Worm (Caenorhabditis elegans) whole organism, young adult: ENCODE data around the gene Y110A2AR.1.

Experiments used
- B0019.2 ChIP-seq: fragments of 200-800 bp; sonication (Bioruptor generic); conservative IDR thresholded peaks from 2 replicates; pipeline ENCODE4 v1.3.6; 2022; ENCODE audit warnings: missing genetic modification reagents, missing genetic modification characterization, missing compliant biosample characterization
- B0261.1 ChIP-seq: sonication (generic microtip); optimal IDR thresholded peaks from 2 replicates; lab custom pipeline; 2016; ENCODE audit warnings: mild to moderate bottlenecking, missing genetic modification characterization, moderate library complexity, missing compliant biosample characterization
- B0336.3 ChIP-seq: fragments of 200-800 bp; sonication (Bioruptor generic); IDR thresholded peaks from 2 replicates; pipeline ENCODE4 v1.3.6; 2022; ENCODE audit warnings: missing genetic modification characterization, missing compliant biosample characterization
- C06A6.2 ChIP-seq: fragments of 200-800 bp; sonication (Bioruptor generic); conservative IDR thresholded peaks from 2 replicates; pipeline ENCODE4 v1.3.6; 2022; ENCODE audit warnings: missing genetic modification characterization, missing compliant biosample characterization
- F22D6.2 ChIP-seq: sonication (generic microtip); optimal IDR thresholded peaks from 2 replicates; lab custom pipeline; 2016; ENCODE audit warnings: mild to moderate bottlenecking, missing genetic modification characterization, missing compliant biosample characterization
- F23B12.7 ChIP-seq: sonication (generic microtip); optimal IDR thresholded peaks from 2 replicates; lab custom pipeline; 2017; ENCODE audit warnings: missing genetic modification characterization, mild to moderate bottlenecking, missing compliant biosample characterization, antibody characterized with exemption, moderate library complexity; ENCODE audit not compliant: insufficient read depth
- F33H1.4 ChIP-seq: fragments of 200-800 bp; sonication (Bioruptor generic); IDR thresholded peaks from 2 replicates; pipeline ENCODE4 v1.3.6; 2022; ENCODE audit warnings: missing genetic modification reagents, missing genetic modification characterization, missing compliant biosample characterization
- F37B4.10 ChIP-seq: fragments of 200-800 bp; sonication (Bioruptor generic); IDR thresholded peaks from 2 replicates; pipeline ENCODE4 v1.3.6; 2022; ENCODE audit warnings: missing genetic modification characterization, missing compliant biosample characterization
- F52B5.7 ChIP-seq: sonication (generic microtip); optimal IDR thresholded peaks from 2 replicates; lab custom pipeline; 2016; ENCODE audit warnings: mild to moderate bottlenecking, missing genetic modification characterization, missing compliant biosample characterization
- F57A8.1 ChIP-seq: fragments of 200-800 bp; sonication (Bioruptor generic); optimal IDR thresholded peaks from 2 replicates; lab custom pipeline; 2018; ENCODE audit warnings: mild to moderate bottlenecking, missing genetic modification characterization, moderate library complexity, missing compliant biosample characterization
- K11D2.4 ChIP-seq: fragments of 200-800 bp; sonication (Bioruptor generic); IDR thresholded peaks from 2 replicates; pipeline ENCODE4 v1.3.6; 2022; ENCODE audit warnings: missing genetic modification reagents, missing genetic modification characterization, missing compliant biosample characterization
- Y67H2A.10 ChIP-seq: fragments of 200-800 bp; sonication (Bioruptor generic); conservative IDR thresholded peaks from 2 replicates; pipeline ENCODE4 v1.3.6; 2022; ENCODE audit warnings: missing genetic modification reagents, missing genetic modification characterization, missing compliant biosample characterization
- atf-7 ChIP-seq: sonication (generic microtip); optimal IDR thresholded peaks from 2 replicates; lab custom pipeline; 2017; ENCODE audit warnings: mild to moderate bottlenecking, missing genetic modification characterization, missing compliant biosample characterization
- athp-1 ChIP-seq: sonication (generic microtip); optimal IDR thresholded peaks from 2 replicates; lab custom pipeline; 2017; ENCODE audit warnings: mild to moderate bottlenecking, missing genetic modification characterization, missing compliant biosample characterization
- bed-1 ChIP-seq: fragments of 200-800 bp; sonication (Bioruptor generic); IDR thresholded peaks from 2 replicates; pipeline ENCODE4 v1.3.6; 2022; ENCODE audit warnings: missing genetic modification reagents, missing genetic modification characterization, missing compliant biosample characterization
- cebp-1 ChIP-seq, 2 experiments: fragments of 200-800 bp in 1 of 2; sonication (Bioruptor generic) in 1 of 2; sonication (generic microtip) in 1 of 2; IDR thresholded peaks in 1 of 2; optimal IDR thresholded peaks in 1 of 2; 2 replicates each; pipeline versions ENCODE4 v1.3.6 to Lab custom; 2017 to 2022; ENCODE audit warnings: missing compliant biosample characterization in 2 of 2, missing genetic modification characterization in 2 of 2, mild to moderate bottlenecking in 1 of 2, missing genetic modification reagents in 1 of 2, moderate library complexity in 1 of 2
- ceh-100 ChIP-seq: fragments of 200-800 bp; sonication (Bioruptor generic); IDR thresholded peaks from 2 replicates; pipeline ENCODE4 v1.3.6; 2022; ENCODE audit warnings: missing genetic modification reagents, missing genetic modification characterization, missing compliant biosample characterization
- ceh-58 ChIP-seq: fragments of 200-800 bp; sonication (Bioruptor generic); IDR thresholded peaks from 2 replicates; pipeline ENCODE4 v1.3.6; 2022; ENCODE audit warnings: missing genetic modification characterization, missing compliant biosample characterization
- ceh-79 ChIP-seq: sonication (generic microtip); optimal IDR thresholded peaks from 2 replicates; lab custom pipeline; 2017; ENCODE audit warnings: mild to moderate bottlenecking, missing genetic modification characterization, missing compliant biosample characterization
- ceh-91 ChIP-seq: fragments of 200-800 bp; sonication (Bioruptor generic); IDR thresholded peaks from 2 replicates; pipeline ENCODE4 v1.3.6; 2022; ENCODE audit warnings: missing genetic modification reagents, missing genetic modification characterization, missing compliant biosample characterization
- die-1 ChIP-seq: sonication (generic microtip); optimal IDR thresholded peaks from 2 replicates; lab custom pipeline; 2016; ENCODE audit warnings: missing genotype, mild to moderate bottlenecking, missing genetic modification characterization, missing compliant biosample characterization
- dpff-1 ChIP-seq: sonication (generic microtip); optimal IDR thresholded peaks from 2 replicates; lab custom pipeline; 2017; ENCODE audit warnings: mild to moderate bottlenecking, missing genetic modification characterization, missing compliant biosample characterization
- ekl-4 ChIP-seq: fragments of 200-800 bp; sonication (Bioruptor generic); IDR thresholded peaks from 2 replicates; pipeline ENCODE4 v1.3.6; 2022; ENCODE audit warnings: missing genetic modification reagents, missing genetic modification characterization, missing compliant biosample characterization
- fkh-3 ChIP-seq: sonication (generic microtip); optimal IDR thresholded peaks from 2 replicates; lab custom pipeline; 2016; ENCODE audit warnings: mild to moderate bottlenecking, missing genetic modification characterization, missing compliant biosample characterization
- him-1 ChIP-seq: sonication (generic microtip); optimal IDR thresholded peaks from 2 replicates; lab custom pipeline; 2016; ENCODE audit warnings: missing genotype, missing genetic modification reagents, missing genetic modification characterization, missing compliant biosample characterization
- lin-35 ChIP-seq, 3 experiments: fragments of 150-350 bp in 2 of 3; sonication (generic microtip) in 1 of 3; optimal IDR thresholded peaks; 2 replicates each; lab custom pipeline; 2014 to 2018; ENCODE audit warnings: missing biosample characterization in 3 of 3, missing genetic modification characterization in 3 of 3, missing genetic modification reagents in 3 of 3
- lsl-1 ChIP-seq: fragments of 200-800 bp; sonication (Bioruptor generic); optimal IDR thresholded peaks from 2 replicates; lab custom pipeline; 2018; ENCODE audit warnings: mild to moderate bottlenecking, missing genetic modification characterization, moderate library complexity, missing compliant biosample characterization
- lsy-27 ChIP-seq: sonication (generic microtip); optimal IDR thresholded peaks from 2 replicates; lab custom pipeline; 2017; ENCODE audit warnings: missing genetic modification characterization, mild to moderate bottlenecking, missing compliant biosample characterization, antibody characterized with exemption, missing genotype, borderline replicate concordance; ENCODE audit not compliant: insufficient read depth
- madf-10 ChIP-seq: sonication (generic microtip); optimal IDR thresholded peaks from 2 replicates; lab custom pipeline; 2016; ENCODE audit warnings: mild to moderate bottlenecking, missing genetic modification characterization, missing compliant biosample characterization
- madf-3 ChIP-seq: fragments of 200-800 bp; sonication (Bioruptor generic); IDR thresholded peaks from 2 replicates; pipeline ENCODE4 v1.3.6; 2022; ENCODE audit warnings: missing genetic modification reagents, missing genetic modification characterization, missing compliant biosample characterization
- mcd-1 ChIP-seq: fragments of 200-800 bp; sonication (Bioruptor generic); IDR thresholded peaks from 2 replicates; pipeline ENCODE4 v1.3.6; 2022; ENCODE audit warnings: missing genetic modification reagents, missing genetic modification characterization, missing compliant biosample characterization
- nfya-1 ChIP-seq: sonication (generic microtip); optimal IDR thresholded peaks from 2 replicates; lab custom pipeline; 2017; ENCODE audit warnings: antibody characterized with exemption, missing compliant biosample characterization, missing genetic modification characterization, borderline replicate concordance; ENCODE audit not compliant: insufficient read depth
- nfya-2 ChIP-seq: fragments of 200-800 bp; sonication (Bioruptor generic); IDR thresholded peaks from 2 replicates; pipeline ENCODE4 v1.3.6; 2022; ENCODE audit warnings: missing genetic modification reagents, missing genetic modification characterization, missing compliant biosample characterization
- nhr-120 ChIP-seq: fragments of 200-800 bp; sonication (Bioruptor generic); IDR thresholded peaks from 2 replicates; pipeline ENCODE4 v1.3.6; 2022; ENCODE audit warnings: missing genetic modification characterization, missing compliant biosample characterization
- nhr-179 ChIP-seq: sonication (generic microtip); optimal IDR thresholded peaks from 2 replicates; lab custom pipeline; 2016; ENCODE audit warnings: mild to moderate bottlenecking, missing genetic modification characterization, missing compliant biosample characterization
- repo-1 ChIP-seq: sonication (generic microtip); optimal IDR thresholded peaks from 2 replicates; lab custom pipeline; 2017; ENCODE audit warnings: mild to moderate bottlenecking, missing genetic modification characterization, missing compliant biosample characterization
- sdz-38 ChIP-seq: sonication (generic microtip); optimal IDR thresholded peaks from 2 replicates; lab custom pipeline; 2016; ENCODE audit warnings: missing genotype, missing genetic modification characterization, missing compliant biosample characterization
- snpc-4 ChIP-seq, 5 experiments: fragments of 150-350 bp in 1 of 5; sonication (generic microtip) in 4 of 5; optimal IDR thresholded peaks; 2 replicates each; lab custom pipeline; 2014 to 2018; ENCODE audit warnings: missing genetic modification characterization in 5 of 5, missing biosample characterization in 3 of 5, antibody characterized with exemption in 2 of 5, mild to moderate bottlenecking in 2 of 5, missing compliant biosample characterization in 2 of 5, missing genotype in 2 of 5, moderate library complexity in 2 of 5, missing genetic modification reagents in 1 of 5
- sptf-2 ChIP-seq: fragments of 200-800 bp; sonication (Bioruptor generic); optimal IDR thresholded peaks from 2 replicates; lab custom pipeline; 2018; ENCODE audit warnings: mild to moderate bottlenecking, missing genetic modification characterization, missing compliant biosample characterization
- tlf-1 ChIP-seq: fragments of 200-800 bp; sonication (Bioruptor generic); optimal IDR thresholded peaks from 2 replicates; lab custom pipeline; 2018; ENCODE audit warnings: mild to moderate bottlenecking, missing genetic modification characterization, missing compliant biosample characterization
- unc-130 ChIP-seq: sonication (generic microtip); optimal IDR thresholded peaks from 2 replicates; lab custom pipeline; 2016; ENCODE audit warnings: missing genetic modification reagents, missing genetic modification characterization, missing compliant biosample characterization
- unc-62 ChIP-seq: fragments of 150-350 bp; optimal IDR thresholded peaks from 2 replicates; lab custom pipeline; 2014; ENCODE audit warnings: missing biosample characterization, missing genetic modification reagents, missing genetic modification characterization
- ztf-18 ChIP-seq: sonication (generic microtip); optimal IDR thresholded peaks from 2 replicates; lab custom pipeline; 2016; ENCODE audit warnings: missing genotype, mild to moderate bottlenecking, missing genetic modification characterization, missing compliant biosample characterization
- ztf-22 ChIP-seq: fragments of 200-800 bp; sonication (Bioruptor generic); optimal IDR thresholded peaks from 2 replicates; lab custom pipeline; 2018; ENCODE audit warnings: mild to moderate bottlenecking, missing genetic modification characterization, moderate library complexity, missing compliant biosample characterization
- ztf-26 ChIP-seq: sonication (generic microtip); optimal IDR thresholded peaks from 2 replicates; lab custom pipeline; 2017; ENCODE audit warnings: missing genetic modification characterization, missing compliant biosample characterization
- ztf-3 ChIP-seq: fragments of 200-800 bp; sonication (Bioruptor generic); optimal IDR thresholded peaks from 2 replicates; lab custom pipeline; 2018; ENCODE audit warnings: mild to moderate bottlenecking, missing genetic modification characterization, missing compliant biosample characterization

Y110A2AR.1 gene

DNA sequence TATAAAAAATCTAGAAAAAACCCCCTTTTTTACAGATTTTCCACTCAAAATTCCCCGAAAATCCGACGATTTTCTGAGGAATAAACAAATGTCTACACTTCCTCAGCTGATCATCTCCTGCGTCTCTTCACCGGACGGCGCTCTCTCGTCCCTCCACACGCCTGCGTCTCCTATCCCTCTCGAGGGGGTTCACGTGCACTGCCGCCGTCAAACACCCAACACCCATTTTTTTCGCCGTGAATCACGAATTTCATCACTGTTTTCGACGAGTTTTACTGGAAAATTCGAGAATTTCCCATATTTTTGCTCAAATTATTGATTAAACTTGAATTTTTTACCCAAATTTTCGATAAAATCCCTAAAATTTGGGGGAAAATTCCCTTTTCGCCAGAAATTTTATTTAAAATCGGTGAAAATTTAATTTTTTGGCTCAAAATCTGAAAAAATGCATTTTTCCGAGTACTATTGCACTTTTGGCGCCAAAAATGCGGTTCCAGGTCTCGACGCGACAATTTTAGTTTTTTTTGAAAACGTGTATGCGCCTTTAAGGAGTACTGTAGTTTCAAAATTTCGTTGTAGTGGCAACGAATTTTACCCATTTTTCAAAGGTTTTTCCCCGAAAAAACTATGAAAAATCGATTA, 1.4 kb downstream of the Y110A2AR.1 start (continued):
- TF ChIP-seq K11D2.4: no peak; the same call in 1 of the 2 replicates
- TF ChIP-seq sptf-2: no peak
- TF ChIP-seq B0019.2 (GFP tag; lab: Robert Waterston, UW): no peak
- TF ChIP-seq B0261.1 (tag; lab: Kevin White, UChicago): peak; percentile 9
- peak; percentile 70 for TF ChIP-seq atf-7 (tag; lab: Kevin White, UChicago)
- TF ChIP-seq tlf-1: peak; percentile 58
- TF ChIP-seq die-1 (tag; lab: Kevin White, UChicago): peak; percentile 0
- TF ChIP-seq sdz-38: no peak
- TF ChIP-seq nfya-2: no peak
- no peak for TF ChIP-seq fkh-3 (tag; lab: Kevin White, UChicago)
- no peak for TF ChIP-seq nhr-179 (tag; lab: Kevin White, UChicago)
- no peak for TF ChIP-seq F37B4.10 (GFP tag; lab: Robert Waterston, UW)
- TF ChIP-seq F57A8.1 (GFP tag; lab: Kevin White, UChicago): no peak
- TF ChIP-seq ceh-58: no peak
- peak; percentile 96 for TF ChIP-seq B0336.3 (GFP tag; lab: Robert Waterston, UW)
- TF ChIP-seq ceh-79: peak; percentile 68
- peak in 1 of 3 experiments; percentile 31 for TF ChIP-seq lin-35 (GFP tag; optimal IDR thresholded peaks at IDR 0.05; lab: Kevin White, UChicago)
- peak; percentile 84 for TF ChIP-seq ceh-91 (GFP tag; lab: Robert Waterston, UW)
- TF ChIP-seq unc-130 (GFP tag; lab: Kevin White, UChicago): peak; percentile 59
- TF ChIP-seq nfya-1 (tag; lab: Kevin White, UChicago): no peak
- TF ChIP-seq mcd-1 (GFP tag; lab: Robert Waterston, UW): peak; percentile 63
- TF ChIP-seq repo-1 (tag; lab: Kevin White, UChicago): no peak
- no peak for TF ChIP-seq unc-62 (GFP tag; lab: Kevin White, UChicago)
- TF ChIP-seq ztf-22 (GFP tag; lab: Kevin White, UChicago): no peak
- peak; percentile 89 for TF ChIP-seq F33H1.4 (GFP tag; lab: Robert Waterston, UW)
- peak; percentile 22 for TF ChIP-seq snpc-4 (GFP tag; optimal IDR thresholded peaks at IDR 0.05; lab: Kevin White, UChicago)
- TF ChIP-seq snpc-4 (tag; optimal IDR thresholded peaks at IDR 0.05; lab: Kevin White, UChicago): peak in 2 of 4 experiments; percentile 39 to 45
- peak; percentile 84 for TF ChIP-seq cebp-1 (GFP tag; IDR thresholded peaks at IDR 0.05; lab: Robert Waterston, UW)
- TF ChIP-seq cebp-1 (tag; optimal IDR thresholded peaks at IDR 0.05; lab: Kevin White, UChicago): peak; percentile 93
- TF ChIP-seq bed-1: 0 out of 2 replicates have a peak, but pooled peaks have one; percentile 43
- TF ChIP-seq ztf-26 (tag; lab: Kevin White, UChicago): peak; percentile 53
- no peak for TF ChIP-seq F23B12.7
- TF ChIP-seq dpff-1 (tag; lab: Kevin White, UChicago): no peak
- TF ChIP-seq F22D6.2 (tag; lab: Kevin White, UChicago): no peak
- no peak; the same call in none of the 2 replicates for TF ChIP-seq madf-3 (GFP tag; lab: Robert Waterston, UW)
- TF ChIP-seq lsl-1 (GFP tag; lab: Kevin White, UChicago): peak; percentile 92
- 0 out of 2 replicates have a peak, but pooled peaks have one; percentile 68 for TF ChIP-seq ekl-4 (GFP tag; lab: Robert Waterston, UW)
- TF ChIP-seq ceh-100: 0 out of 2 replicates have a peak, but pooled peaks have one; percentile 21
- TF ChIP-seq F52B5.7 (tag; lab: Kevin White, UChicago): peak; percentile 37
- TF ChIP-seq athp-1 (tag; lab: Kevin White, UChicago): peak; percentile 86
- TF ChIP-seq lsy-27 (tag; lab: Kevin White, UChicago): no peak
- TF ChIP-seq madf-10 (tag; lab: Kevin White, UChicago): no peak
- peak; percentile 31 for TF ChIP-seq ztf-18 (tag; lab: Kevin White, UChicago)
- TF ChIP-seq ztf-3 (GFP tag; lab: Kevin White, UChicago): no peak
- no peak for TF ChIP-seq C06A6.2 (GFP tag; lab: Robert Waterston, UW)
- no peak for TF ChIP-seq nhr-120 (GFP tag; lab: Robert Waterston, UW)
- TF ChIP-seq Y67H2A.10: no peak
- TF ChIP-seq him-1 (tag; lab: Kevin White, UChicago): peak; percentile 34
